Fruit fly (Drosophila melanogaster): ENCODE measurements around the gene Ggt-1.
A peak's percentile ranks its signal among the peaks of the same experiment; 100 is the strongest.

Gene Ggt-1

dm6 chrX:18506639-18507528, 5.4 kb downstream of the Ggt-1 start (continued):
- TF ChIP-seq esg (GFP tag; conservative IDR thresholded peaks at IDR 0.05) (peak; percentile 67), Lpt (GFP tag; optimal IDR thresholded peaks at IDR 0.05) (no peak), Asciz (GFP tag; optimal IDR thresholded peaks at IDR 0.05) (no peak), al (GFP tag; IDR thresholded peaks at IDR 0.05) (peak; percentile 58; the same call in 1 of the 2 replicates), CG17829 (tag; optimal IDR thresholded peaks at IDR 0.05) (peak; percentile 73), CG10959 (GFP tag; IDR thresholded peaks at IDR 0.05) (peak; percentile 35; the same call in 1 of the 2 replicates), hth (optimal IDR thresholded peaks at IDR 0.05) (no peak), Ssrp (tag; optimal IDR thresholded peaks at IDR 0.05) (peak; percentile 62), seq (GFP tag; IDR thresholded peaks at IDR 0.05) (peak; percentile 81), MESR4 (GFP tag; optimal IDR thresholded peaks at IDR 0.05) (peak; percentile 10), ERR (GFP tag; optimal IDR thresholded peaks at IDR 0.05) (peak; percentile 41), CG12391 (tag; optimal IDR thresholded peaks at IDR 0.05) (peak; percentile 78), Gsc (GFP tag; IDR thresholded peaks at IDR 0.05) (no peak), peb (GFP tag; IDR thresholded peaks at IDR 0.05) (peak; percentile 65; the same call in 1 of the 2 replicates), salm (tag; optimal IDR thresholded peaks at IDR 0.05) (peak; percentile 41), CG30403 (GFP tag; optimal IDR thresholded peaks at IDR 0.05) (peak; percentile 84), disco-r (GFP tag; optimal IDR thresholded peaks at IDR 0.05) (peak; percentile 77), CG3726 (GFP tag; IDR thresholded peaks at IDR 0.05) (peak; percentile 54; the same call in 1 of the 3 replicates), trem (tag; optimal IDR thresholded peaks at IDR 0.05) (peak; percentile 39), CG31388 (GFP tag; optimal IDR thresholded peaks at IDR 0.05) (no peak), bigmax (GFP tag; optimal IDR thresholded peaks at IDR 0.05) (no peak), chinmo (GFP tag; IDR thresholded peaks at IDR 0.05; ENCODE audit: partially characterized antibody) (peak; percentile 67; the same call in 1 of the 4 replicates), Stat92E (GFP tag; optimal IDR thresholded peaks at IDR 0.05) (no peak), tgo (GFP tag; IDR thresholded peaks at IDR 0.05) (peak; percentile 79; the same call in 2 of the 3 replicates), phol (tag; optimal IDR thresholded peaks at IDR 0.05) (peak; percentile 79), fru (optimal IDR thresholded peaks at IDR 0.05) (no peak), Sin3A (optimal IDR thresholded peaks at IDR 0.05) (no peak), PHDP (tag; optimal IDR thresholded peaks at IDR 0.05) (peak; percentile 79), kay (GFP tag; optimal IDR thresholded peaks at IDR 0.05) (peak; percentile 70), gcm (GFP tag; optimal IDR thresholded peaks at IDR 0.05) (peak; percentile 62), CG18262 (tag; optimal IDR thresholded peaks at IDR 0.05) (peak; percentile 78), stc (GFP tag; IDR thresholded peaks at IDR 0.05) (peak; percentile 90), ro (GFP tag; IDR thresholded peaks at IDR 0.05) (peak; percentile 52; the same call in 1 of the 2 replicates), H2.0 (GFP tag; IDR thresholded peaks at IDR 0.05) (peak; percentile 75), CG10462 (GFP tag; optimal IDR thresholded peaks at IDR 0.05) (peak; percentile 49), corto (GFP tag; optimal IDR thresholded peaks at IDR 0.05) (peak; percentile 34), CG3065 (GFP tag; optimal IDR thresholded peaks at IDR 0.05) (peak; percentile 2), HLHmδ (GFP tag; optimal IDR thresholded peaks at IDR 0.05) (no peak), HLH4C (GFP tag; IDR thresholded peaks at IDR 0.05; ENCODE audit: partially characterized antibody) (no peak), Nf-YA (GFP tag; IDR thresholded peaks at IDR 0.05) (peak; percentile 42; the same call in 1 of the 2 replicates), sc (optimal IDR thresholded peaks at IDR 0.05) (no peak), sc (GFP tag; optimal IDR thresholded peaks at IDR 0.05) (peak; percentile 41), wdn (GFP tag; IDR thresholded peaks at IDR 0.05) (peak; percentile 69), CG15479 (GFP tag; optimal IDR thresholded peaks at IDR 0.05) (no peak), run (tag; optimal IDR thresholded peaks at IDR 0.05) (no peak), Pdp1 (GFP tag; optimal IDR thresholded peaks at IDR 0.05) (peak; percentile 75 to 82), Dek (tag; optimal IDR thresholded peaks at IDR 0.05) (peak; percentile 28), CG1602 (GFP tag; optimal IDR thresholded peaks at IDR 0.05) (peak; percentile 69), zen (tag; optimal IDR thresholded peaks at IDR 0.05) (peak; percentile 54)

Data from whole organism, embryonic.